Worm (Caenorhabditis elegans): ENCODE measurements around the gene C16D9.3.

DNA sequence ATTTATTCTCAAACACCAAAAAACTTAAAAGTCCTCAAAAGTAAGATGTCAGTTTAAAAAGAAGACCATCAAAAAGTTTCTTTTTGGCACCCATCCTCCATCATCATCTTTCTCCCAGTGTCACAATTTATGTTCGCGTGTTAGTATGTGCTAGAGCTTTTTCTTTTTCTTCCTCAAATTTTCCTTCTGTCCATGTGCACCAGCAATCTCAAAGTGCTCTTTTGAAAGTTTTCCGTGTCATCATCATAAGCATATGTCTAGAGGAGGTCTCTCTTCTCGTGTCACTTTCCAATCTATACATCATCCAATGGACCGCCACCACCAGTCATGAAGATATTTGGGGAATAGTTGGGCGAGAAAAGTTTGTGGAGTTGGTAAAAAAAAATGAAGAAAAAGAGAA lies 11.2 kb upstream of the C16D9.3 start:
- TF ChIP-seq tbx-7 (tag; optimal IDR thresholded peaks at IDR 0.05) (no peak), rnt-1 (tag; optimal IDR thresholded peaks at IDR 0.05) (no peak), ztf-16 (tag; optimal IDR thresholded peaks at IDR 0.05) (no peak), tbx-2 (tag; optimal IDR thresholded peaks at IDR 0.05) (no peak)

Measured in whole organism, late embryonic.